Worm (Caenorhabditis elegans): ENCODE results near the gene Y47D7A.11.

Gene Y47D7A.11

ce11 chrV:4410643-4411042, 17.5 kb downstream of the Y47D7A.11 start, which contains the start of gene Y47D7A.3:
TSS of gene Y47D7A.3 (plus strand) at chrV:4410943.
- TF ChIP-seq ZK546.5 (tag; optimal IDR thresholded peaks at IDR 0.05), result no peak
- TF ChIP-seq egl-5 (tag; optimal IDR thresholded peaks at IDR 0.05), result no peak
- TF ChIP-seq aly-2 (tag; optimal IDR thresholded peaks at IDR 0.05), result no peak
- TF ChIP-seq eor-1 (tag; optimal IDR thresholded peaks at IDR 0.05), result no peak
- TF ChIP-seq ztf-4 (tag; optimal IDR thresholded peaks at IDR 0.05), result no peak
- TF ChIP-seq nfya-1 (tag; optimal IDR thresholded peaks at IDR 0.05; ENCODE audit: insufficient read depth), result no peak
- TF ChIP-seq nhr-12 (tag; optimal IDR thresholded peaks at IDR 0.05), result no peak
- TF ChIP-seq fkh-10 (GFP tag; optimal IDR thresholded peaks at IDR 0.05), result no peak
- TF ChIP-seq nhr-25 (tag; optimal IDR thresholded peaks at IDR 0.05), result no peak
- no peak for TF ChIP-seq ceh-9 (tag; optimal IDR thresholded peaks at IDR 0.05)

ce11 chrV:4407519-4407918, 20.6 kb downstream of the Y47D7A.11 start, which contains the start of gene nhr-118:
TSS of gene nhr-118 (plus strand) at chrV:4407819.
- TF ChIP-seq ztf-11 (tag; optimal IDR thresholded peaks at IDR 0.05) (no peak), mml-1 (tag; optimal IDR thresholded peaks at IDR 0.05) (no peak), snpc-4 (tag; optimal IDR thresholded peaks at IDR 0.05) (no peak), nhr-76 (tag; optimal IDR thresholded peaks at IDR 0.05) (no peak), unc-39 (tag; optimal IDR thresholded peaks at IDR 0.05) (no peak), ZK546.5 (tag; optimal IDR thresholded peaks at IDR 0.05) (no peak), tbx-2 (tag; optimal IDR thresholded peaks at IDR 0.05) (no peak), R02D3.7 (tag; optimal IDR thresholded peaks at IDR 0.05) (no peak), mdl-1 (tag; optimal IDR thresholded peaks at IDR 0.05) (no peak), egl-5 (tag; optimal IDR thresholded peaks at IDR 0.05) (no peak), ceh-9 (tag; optimal IDR thresholded peaks at IDR 0.05) (no peak), pha-4 (tag; optimal IDR thresholded peaks at IDR 0.05) (no peak)

- no peak for TF ChIP-seq ceh-16 (tag; optimal IDR thresholded peaks at IDR 0.05)
- TF ChIP-seq elt-3 (tag; optimal IDR thresholded peaks at IDR 0.05), result no peak
- TF ChIP-seq unc-62 (GFP tag; optimal IDR thresholded peaks at IDR 0.05), result no peak
- TF ChIP-seq egl-5 (tag; optimal IDR thresholded peaks at IDR 0.05), result no peak
- TF ChIP-seq sea-2 (GFP tag; optimal IDR thresholded peaks at IDR 0.05), result no peak
- TF ChIP-seq snpc-4 (tag; optimal IDR thresholded peaks at IDR 0.05), result no peak
- TF ChIP-seq lin-15B (tag; optimal IDR thresholded peaks at IDR 0.05), result no peak
- no peak for TF ChIP-seq ama-1 (optimal IDR thresholded peaks at IDR 0.05)
- TF ChIP-seq tbx-2 (tag; optimal IDR thresholded peaks at IDR 0.05), result no peak
- no peak for TF ChIP-seq elt-2 (tag; optimal IDR thresholded peaks at IDR 0.05)
Observed at ce11 chrV:4401865-4402264, 26.2 kb downstream of the Y47D7A.11 start, which contains the start of gene F13A2.5. TSS of gene F13A2.5 (minus strand) at chrV:4401965.

- TF ChIP-seq tbx-2 (tag; optimal IDR thresholded peaks at IDR 0.05), result no peak
- TF ChIP-seq nhr-25 (tag; optimal IDR thresholded peaks at IDR 0.05), result no peak
- TF ChIP-seq nhr-67 (tag; optimal IDR thresholded peaks at IDR 0.05), result no peak
- no peak for TF ChIP-seq elt-2 (tag; optimal IDR thresholded peaks at IDR 0.05)
- TF ChIP-seq nhr-43 (tag; optimal IDR thresholded peaks at IDR 0.05; ENCODE audit: poor library complexity, severe bottlenecking), result no peak
- no peak for TF ChIP-seq pha-4 (tag; optimal IDR thresholded peaks at IDR 0.05)
- TF ChIP-seq unc-62 (GFP tag; optimal IDR thresholded peaks at IDR 0.05), result no peak
- TF ChIP-seq ceh-82 (tag; optimal IDR thresholded peaks at IDR 0.05), result no peak
- TF ChIP-seq nhr-12 (tag; optimal IDR thresholded peaks at IDR 0.05), result no peak
- no peak for TF ChIP-seq nhr-77 (tag; optimal IDR thresholded peaks at IDR 0.05)
- TF ChIP-seq eor-1 (tag; optimal IDR thresholded peaks at IDR 0.05), result no peak
- TF ChIP-seq nfya-1 (tag; optimal IDR thresholded peaks at IDR 0.05; ENCODE audit: insufficient read depth), result no peak
- no peak for TF ChIP-seq ceh-9 (tag; optimal IDR thresholded peaks at IDR 0.05)
- TF ChIP-seq daf-12 (tag; optimal IDR thresholded peaks at IDR 0.05), result no peak
Observed at ce11 chrV:4400118-4400517, 28.0 kb downstream of the Y47D7A.11 start, which contains the start of gene F13A2.4. TSS of gene F13A2.4 (minus strand) at chrV:4400218.

ce11 chrV:4398884-4399283, 29.2 kb downstream of the Y47D7A.11 start:
- TF ChIP-seq R02D3.7 (tag; optimal IDR thresholded peaks at IDR 0.05) (no peak), tbx-2 (tag; optimal IDR thresholded peaks at IDR 0.05) (no peak), nhr-25 (tag; optimal IDR thresholded peaks at IDR 0.05) (no peak), ceh-16 (tag; optimal IDR thresholded peaks at IDR 0.05) (no peak)

- TF ChIP-seq ztf-4 (tag; optimal IDR thresholded peaks at IDR 0.05) (no peak), daf-12 (tag; optimal IDR thresholded peaks at IDR 0.05) (no peak), lsy-12 (tag; optimal IDR thresholded peaks at IDR 0.05) (no peak), mml-1 (tag; optimal IDR thresholded peaks at IDR 0.05) (no peak), nhr-43 (tag; optimal IDR thresholded peaks at IDR 0.05; ENCODE audit: poor library complexity, severe bottlenecking) (no peak), fkh-2 (tag; optimal IDR thresholded peaks at IDR 0.05) (no peak), lin-39 (tag; optimal IDR thresholded peaks at IDR 0.05) (no peak), mdl-1 (tag; optimal IDR thresholded peaks at IDR 0.05) (no peak), tbx-2 (tag; optimal IDR thresholded peaks at IDR 0.05) (no peak), nhr-28 (tag; optimal IDR thresholded peaks at IDR 0.05) (no peak), nfya-1 (tag; optimal IDR thresholded peaks at IDR 0.05; ENCODE audit: insufficient read depth) (no peak), nhr-12 (tag; optimal IDR thresholded peaks at IDR 0.05) (no peak)
Observed at ce11 chrV:4398127-4398526, 30.0 kb downstream of the Y47D7A.11 start.

Data from whole organism, L3 larva.